Worm (Caenorhabditis elegans): ENCODE data around the gene klp-11.
A peak's percentile ranks its signal among the peaks of the same experiment; 100 is the strongest.

klp-11 gene

DNA sequence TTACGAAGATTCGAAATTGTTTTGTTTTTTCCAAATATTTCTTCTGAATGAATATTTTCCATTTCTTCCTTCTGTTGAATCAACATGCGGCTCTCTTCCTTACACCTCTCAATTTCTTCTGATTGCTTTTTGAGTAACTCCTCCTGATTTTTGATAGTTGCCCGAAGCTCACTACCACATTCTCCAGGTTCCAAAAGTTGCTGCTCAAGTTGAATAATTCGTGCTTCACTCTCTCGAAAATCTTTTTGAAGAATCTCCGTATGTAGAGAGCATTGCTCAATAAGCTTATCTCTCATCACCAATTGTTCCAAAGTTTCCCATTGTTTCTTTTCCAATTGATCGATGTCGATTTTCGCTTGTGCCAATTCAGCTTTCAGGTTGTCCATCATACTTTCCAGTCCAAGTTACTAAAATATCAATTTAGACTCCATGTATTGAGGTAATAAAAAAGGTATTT, 11.0 kb upstream of the klp-11 start, which contains the start of gene F20C5.6:
F20C5.6 (minus strand) TSS at position 407 of the 457 bp plus-strand sequence.
- TF ChIP-seq ets-7 (tag; optimal IDR thresholded peaks at IDR 0.05), result no peak
- TF ChIP-seq ama-1 (optimal IDR thresholded peaks at IDR 0.05), result peak; percentile 93
- no peak for TF ChIP-seq flt-1 (GFP tag; IDR thresholded peaks at IDR 0.05)

- TF ChIP-seq F13C5.2 (tag; optimal IDR thresholded peaks at IDR 0.05) (no peak), sea-1 (GFP tag; conservative IDR thresholded peaks at IDR 0.05) (no peak), hnd-1 (tag; optimal IDR thresholded peaks at IDR 0.05) (no peak), flt-1 (GFP tag; IDR thresholded peaks at IDR 0.05) (no peak), ama-1 (optimal IDR thresholded peaks at IDR 0.05) (no peak), hmbx-1 (tag; optimal IDR thresholded peaks at IDR 0.05) (no peak)
Observed at ce11 chrIV:8769539-8769938, 7.7 kb upstream of the klp-11 start, which contains the start of gene F20C5.5. Gene F20C5.5 (minus strand): TSS chrIV:8769639.

DNA sequence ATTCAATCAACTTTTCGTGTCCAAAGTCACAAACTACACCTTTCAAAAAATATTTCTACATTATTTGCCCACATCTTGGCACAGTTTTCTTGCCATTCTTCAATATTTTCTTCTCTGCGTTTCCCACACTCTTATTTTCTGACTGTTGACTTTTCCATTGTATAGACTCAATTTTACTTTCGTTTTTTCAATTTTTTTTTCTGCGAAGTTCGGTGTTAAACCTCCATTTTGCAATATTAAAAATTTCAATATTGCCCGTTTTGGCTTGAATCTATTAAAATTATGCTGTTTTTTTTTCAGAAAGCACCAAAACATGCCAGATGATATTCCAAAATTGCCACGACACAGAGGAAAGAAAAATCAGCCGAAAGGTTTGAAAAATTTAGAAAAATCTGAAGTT, 2.7 kb upstream of the klp-11 start, which contains the start of gene cdc-50.B:
cdc-50.B (plus strand) TSS at position 301 of the 400 bp plus-strand sequence.
- TF ChIP-seq pes-1 (GFP tag; IDR thresholded peaks at IDR 0.05) (no peak), tbx-37 (GFP tag; conservative IDR thresholded peaks at IDR 0.05) (no peak), scrt-1 (GFP tag; IDR thresholded peaks at IDR 0.05) (no peak), tbx-11 (GFP tag; IDR thresholded peaks at IDR 0.05) (no peak), ceh-36 (tag; optimal IDR thresholded peaks at IDR 0.05) (no peak), tra-4 (tag; optimal IDR thresholded peaks at IDR 0.05) (no peak), aly-1 (tag; optimal IDR thresholded peaks at IDR 0.05) (no peak), ama-1 (optimal IDR thresholded peaks at IDR 0.05) (no peak), hmg-4 (GFP tag; optimal IDR thresholded peaks at IDR 0.05) (no peak), hmbx-1 (tag; optimal IDR thresholded peaks at IDR 0.05) (no peak), B0310.2 (tag; optimal IDR thresholded peaks at IDR 0.05) (no peak), hnd-1 (tag; optimal IDR thresholded peaks at IDR 0.05) (no peak), ceh-13 (GFP tag; optimal IDR thresholded peaks at IDR 0.05) (no peak), F13C5.2 (tag; optimal IDR thresholded peaks at IDR 0.05) (no peak), flt-1 (GFP tag; IDR thresholded peaks at IDR 0.05) (no peak), ets-7 (tag; optimal IDR thresholded peaks at IDR 0.05) (no peak)

ce11 chrIV:8762471-8762870, 605 bp upstream of the klp-11 start:
- TF ChIP-seq F13C5.2 (tag; optimal IDR thresholded peaks at IDR 0.05) (peak; percentile 9), B0310.2 (tag; optimal IDR thresholded peaks at IDR 0.05) (no peak)

DNA sequence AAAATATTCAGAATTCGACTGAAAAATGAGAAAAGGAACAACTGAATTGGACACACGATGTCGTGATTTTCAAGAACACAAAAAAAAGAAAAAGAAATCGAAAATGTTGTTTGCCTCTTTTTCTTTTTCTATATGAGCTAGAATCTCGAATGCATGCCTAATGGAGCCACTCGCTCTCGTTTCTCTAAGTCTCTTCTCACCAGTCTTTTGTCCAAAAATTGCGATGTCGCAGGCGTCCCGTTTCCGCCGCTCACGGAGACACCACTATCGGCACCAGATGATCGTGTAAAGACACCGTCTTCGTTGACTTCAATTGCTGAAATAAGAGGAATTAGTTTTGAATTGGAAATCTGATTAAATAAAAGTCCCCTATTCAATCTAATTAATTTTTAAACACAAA, 3.2 kb downstream of the klp-11 start:
- TF ChIP-seq flt-1 (GFP tag; IDR thresholded peaks at IDR 0.05) (no peak), tbx-37 (GFP tag; conservative IDR thresholded peaks at IDR 0.05) (no peak), aly-1 (tag; optimal IDR thresholded peaks at IDR 0.05) (no peak), scrt-1 (GFP tag; IDR thresholded peaks at IDR 0.05) (no peak)

ce11 chrIV:8757729-8758128, 4.1 kb downstream of the klp-11 start:
- TF ChIP-seq F13C5.2 (tag; optimal IDR thresholded peaks at IDR 0.05) (no peak), hmbx-1 (tag; optimal IDR thresholded peaks at IDR 0.05) (no peak), hmg-4 (GFP tag; optimal IDR thresholded peaks at IDR 0.05) (no peak), tbx-37 (GFP tag; conservative IDR thresholded peaks at IDR 0.05) (no peak), pes-1 (GFP tag; IDR thresholded peaks at IDR 0.05) (no peak), scrt-1 (GFP tag; IDR thresholded peaks at IDR 0.05) (no peak), tra-4 (tag; optimal IDR thresholded peaks at IDR 0.05) (no peak), sea-1 (GFP tag; conservative IDR thresholded peaks at IDR 0.05) (no peak), flt-1 (GFP tag; IDR thresholded peaks at IDR 0.05) (no peak), hnd-1 (tag; optimal IDR thresholded peaks at IDR 0.05) (no peak), ceh-36 (tag; optimal IDR thresholded peaks at IDR 0.05) (no peak), aly-1 (tag; optimal IDR thresholded peaks at IDR 0.05) (no peak), ama-1 (optimal IDR thresholded peaks at IDR 0.05) (no peak), ets-7 (tag; optimal IDR thresholded peaks at IDR 0.05) (no peak), ceh-13 (GFP tag; optimal IDR thresholded peaks at IDR 0.05) (no peak), B0310.2 (tag; optimal IDR thresholded peaks at IDR 0.05) (no peak), tbx-11 (GFP tag; IDR thresholded peaks at IDR 0.05) (no peak)

- TF ChIP-seq flt-1 (GFP tag; IDR thresholded peaks at IDR 0.05) (no peak), ceh-36 (tag; optimal IDR thresholded peaks at IDR 0.05) (no peak), tbx-37 (GFP tag; conservative IDR thresholded peaks at IDR 0.05) (no peak), scrt-1 (GFP tag; IDR thresholded peaks at IDR 0.05) (no peak), ama-1 (optimal IDR thresholded peaks at IDR 0.05) (no peak), pes-1 (GFP tag; IDR thresholded peaks at IDR 0.05) (no peak), ets-7 (tag; optimal IDR thresholded peaks at IDR 0.05) (no peak), B0310.2 (tag; optimal IDR thresholded peaks at IDR 0.05) (no peak), hmg-4 (GFP tag; optimal IDR thresholded peaks at IDR 0.05) (no peak), sea-1 (GFP tag; conservative IDR thresholded peaks at IDR 0.05) (no peak), F13C5.2 (tag; optimal IDR thresholded peaks at IDR 0.05) (no peak), tbx-11 (GFP tag; IDR thresholded peaks at IDR 0.05) (no peak), hnd-1 (tag; optimal IDR thresholded peaks at IDR 0.05) (no peak), aly-1 (tag; optimal IDR thresholded peaks at IDR 0.05) (no peak), hmbx-1 (tag; optimal IDR thresholded peaks at IDR 0.05) (no peak), ceh-13 (GFP tag; optimal IDR thresholded peaks at IDR 0.05) (no peak), tra-4 (tag; optimal IDR thresholded peaks at IDR 0.05) (no peak)
Observed at ce11 chrIV:8754727-8755126, 7.1 kb downstream of the klp-11 start, which contains the start of gene elli-1. Gene elli-1 (minus strand): TSS chrIV:8754827.

ce11 chrIV:8754146-8754545, 7.7 kb downstream of the klp-11 start:
- TF ChIP-seq ama-1 (optimal IDR thresholded peaks at IDR 0.05) (no peak), ceh-13 (GFP tag; optimal IDR thresholded peaks at IDR 0.05) (no peak), hnd-1 (tag; optimal IDR thresholded peaks at IDR 0.05) (no peak), sea-1 (GFP tag; conservative IDR thresholded peaks at IDR 0.05) (no peak), hmbx-1 (tag; optimal IDR thresholded peaks at IDR 0.05) (no peak), pes-1 (GFP tag; IDR thresholded peaks at IDR 0.05) (no peak), tbx-37 (GFP tag; conservative IDR thresholded peaks at IDR 0.05) (no peak), flt-1 (GFP tag; IDR thresholded peaks at IDR 0.05) (no peak), B0310.2 (tag; optimal IDR thresholded peaks at IDR 0.05) (no peak), ets-7 (tag; optimal IDR thresholded peaks at IDR 0.05) (no peak), ceh-36 (tag; optimal IDR thresholded peaks at IDR 0.05) (no peak), scrt-1 (GFP tag; IDR thresholded peaks at IDR 0.05) (no peak)
